Worm (Caenorhabditis elegans): ENCODE data around the gene M02G9.4.

Gene M02G9.4

DNA sequence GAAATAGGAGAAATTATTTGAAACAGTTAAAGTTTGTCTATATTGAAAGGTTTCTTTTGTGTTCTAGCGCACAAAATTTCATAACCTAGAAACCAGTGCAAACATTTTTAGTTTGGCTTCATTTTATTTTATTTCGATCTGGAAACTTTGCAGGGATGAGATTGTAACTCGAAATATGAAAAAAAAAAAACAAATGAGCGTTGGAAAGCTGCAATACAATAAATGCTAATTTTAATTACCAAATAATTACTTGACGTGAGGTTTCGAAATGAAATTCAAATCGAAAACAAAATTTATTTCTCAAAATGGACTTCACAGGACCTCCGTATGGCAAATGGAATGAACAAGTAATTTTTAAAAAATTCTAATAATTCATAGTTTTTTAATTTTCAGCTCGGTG lies at the start of gene M02G9.4:
Gene M02G9.4 (plus strand): TSS at position 301 of the 400 bp plus-strand sequence.
- TF ChIP-seq tra-4 (tag; optimal IDR thresholded peaks at IDR 0.05), result no peak
- TF ChIP-seq F13C5.2 (tag; optimal IDR thresholded peaks at IDR 0.05), result no peak
- TF ChIP-seq sea-1 (GFP tag; conservative IDR thresholded peaks at IDR 0.05), result no peak
- no peak for TF ChIP-seq ceh-36 (tag; optimal IDR thresholded peaks at IDR 0.05)
- no peak for TF ChIP-seq pes-1 (GFP tag; IDR thresholded peaks at IDR 0.05)
- no peak for TF ChIP-seq ama-1 (optimal IDR thresholded peaks at IDR 0.05)
- no peak for TF ChIP-seq hnd-1 (tag; optimal IDR thresholded peaks at IDR 0.05)
- TF ChIP-seq tbx-37 (GFP tag; conservative IDR thresholded peaks at IDR 0.05), result no peak
- TF ChIP-seq ets-7 (tag; optimal IDR thresholded peaks at IDR 0.05), result no peak
- TF ChIP-seq hmg-4 (GFP tag; optimal IDR thresholded peaks at IDR 0.05), result no peak
- no peak for TF ChIP-seq hmbx-1 (tag; optimal IDR thresholded peaks at IDR 0.05)
- TF ChIP-seq B0310.2 (tag; optimal IDR thresholded peaks at IDR 0.05), result no peak
- no peak for TF ChIP-seq ceh-13 (GFP tag; optimal IDR thresholded peaks at IDR 0.05)
- no peak for TF ChIP-seq tbx-11 (GFP tag; IDR thresholded peaks at IDR 0.05)
- no peak for TF ChIP-seq scrt-1 (GFP tag; IDR thresholded peaks at IDR 0.05)
- TF ChIP-seq flt-1 (GFP tag; IDR thresholded peaks at IDR 0.05), result no peak
- no peak for TF ChIP-seq aly-1 (tag; optimal IDR thresholded peaks at IDR 0.05)

- no peak for TF ChIP-seq hmbx-1 (tag; optimal IDR thresholded peaks at IDR 0.05)
- TF ChIP-seq ceh-13 (GFP tag; optimal IDR thresholded peaks at IDR 0.05), result no peak
- no peak for TF ChIP-seq tbx-37 (GFP tag; conservative IDR thresholded peaks at IDR 0.05)
- no peak for TF ChIP-seq ceh-36 (tag; optimal IDR thresholded peaks at IDR 0.05)
- no peak for TF ChIP-seq F13C5.2 (tag; optimal IDR thresholded peaks at IDR 0.05)
- TF ChIP-seq hmg-4 (GFP tag; optimal IDR thresholded peaks at IDR 0.05), result no peak
- no peak for TF ChIP-seq B0310.2 (tag; optimal IDR thresholded peaks at IDR 0.05)
- TF ChIP-seq sea-1 (GFP tag; conservative IDR thresholded peaks at IDR 0.05), result no peak
These were observed 47.1 kb upstream of the M02G9.4 start, which contains the start of gene F54B3.2 for ce11 chrII:10270052-10270451. Gene F54B3.2, minus strand, starts transcription at chrII:10270152.

- no peak for TF ChIP-seq tbx-37 (GFP tag; conservative IDR thresholded peaks at IDR 0.05)
- TF ChIP-seq ama-1 (optimal IDR thresholded peaks at IDR 0.05), result no peak
- TF ChIP-seq tbx-11 (GFP tag; IDR thresholded peaks at IDR 0.05), result no peak
- no peak for TF ChIP-seq ceh-36 (tag; optimal IDR thresholded peaks at IDR 0.05)
- TF ChIP-seq tra-4 (tag; optimal IDR thresholded peaks at IDR 0.05), result no peak
- no peak for TF ChIP-seq aly-1 (tag; optimal IDR thresholded peaks at IDR 0.05)
- no peak for TF ChIP-seq ceh-13 (GFP tag; optimal IDR thresholded peaks at IDR 0.05)
- no peak for TF ChIP-seq hmbx-1 (tag; optimal IDR thresholded peaks at IDR 0.05)
- TF ChIP-seq sea-1 (GFP tag; conservative IDR thresholded peaks at IDR 0.05), result no peak
- no peak for TF ChIP-seq pes-1 (GFP tag; IDR thresholded peaks at IDR 0.05)
- no peak for TF ChIP-seq F13C5.2 (tag; optimal IDR thresholded peaks at IDR 0.05)
- TF ChIP-seq ets-7 (tag; optimal IDR thresholded peaks at IDR 0.05), result no peak
- no peak for TF ChIP-seq scrt-1 (GFP tag; IDR thresholded peaks at IDR 0.05)
These were observed 46.0 kb upstream of the M02G9.4 start, which contains the start of gene F54B3.4 for ce11 chrII:10271093-10271492. Gene F54B3.4, minus strand, starts transcription at chrII:10271193.

- TF ChIP-seq aly-1 (tag; optimal IDR thresholded peaks at IDR 0.05) (no peak), ama-1 (optimal IDR thresholded peaks at IDR 0.05) (no peak), ceh-13 (GFP tag; optimal IDR thresholded peaks at IDR 0.05) (no peak), flt-1 (GFP tag; IDR thresholded peaks at IDR 0.05) (no peak), ceh-36 (tag; optimal IDR thresholded peaks at IDR 0.05) (no peak), pes-1 (GFP tag; IDR thresholded peaks at IDR 0.05) (no peak), tbx-37 (GFP tag; conservative IDR thresholded peaks at IDR 0.05) (no peak), tbx-11 (GFP tag; IDR thresholded peaks at IDR 0.05) (no peak), hnd-1 (tag; optimal IDR thresholded peaks at IDR 0.05) (no peak), F13C5.2 (tag; optimal IDR thresholded peaks at IDR 0.05) (no peak), sea-1 (GFP tag; conservative IDR thresholded peaks at IDR 0.05) (no peak), tra-4 (tag; optimal IDR thresholded peaks at IDR 0.05) (no peak), B0310.2 (tag; optimal IDR thresholded peaks at IDR 0.05) (no peak), scrt-1 (GFP tag; IDR thresholded peaks at IDR 0.05) (no peak), ets-7 (tag; optimal IDR thresholded peaks at IDR 0.05) (no peak), hmbx-1 (tag; optimal IDR thresholded peaks at IDR 0.05) (no peak), hmg-4 (GFP tag; optimal IDR thresholded peaks at IDR 0.05) (no peak)
These were observed 37.5 kb upstream of the M02G9.4 start, which contains the start of gene ZK971.1 for ce11 chrII:10279561-10279960. Gene ZK971.1, minus strand, starts transcription at chrII:10279661.

DNA sequence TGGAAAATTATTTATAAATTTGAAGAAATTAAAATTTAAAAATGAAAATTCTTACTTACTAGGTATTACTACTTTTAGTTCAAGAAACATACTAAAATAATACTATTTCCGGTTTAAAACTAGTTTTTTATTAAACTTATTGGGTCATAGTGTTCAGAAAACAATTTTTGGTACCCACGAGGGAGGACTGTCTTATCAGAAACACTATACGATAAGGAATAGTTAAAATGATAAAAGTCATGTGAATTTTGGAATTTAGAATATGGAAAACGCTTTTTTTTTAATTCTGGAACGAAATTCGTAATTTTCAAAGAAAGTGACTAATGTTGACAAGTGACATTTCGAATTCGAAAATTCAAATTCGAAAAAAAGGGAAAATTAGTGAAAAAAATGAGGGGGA lies 35.4 kb upstream of the M02G9.4 start:
- no peak for TF ChIP-seq scrt-1 (GFP tag; IDR thresholded peaks at IDR 0.05)
- no peak for TF ChIP-seq tbx-37 (GFP tag; conservative IDR thresholded peaks at IDR 0.05)
- no peak for TF ChIP-seq hmbx-1 (tag; optimal IDR thresholded peaks at IDR 0.05)
- TF ChIP-seq tra-4 (tag; optimal IDR thresholded peaks at IDR 0.05), result no peak
- TF ChIP-seq hmg-4 (GFP tag; optimal IDR thresholded peaks at IDR 0.05), result no peak
- no peak for TF ChIP-seq aly-1 (tag; optimal IDR thresholded peaks at IDR 0.05)
- TF ChIP-seq ceh-13 (GFP tag; optimal IDR thresholded peaks at IDR 0.05), result no peak
- no peak for TF ChIP-seq ama-1 (optimal IDR thresholded peaks at IDR 0.05)

ce11 chrII:10283145-10283544 lies 34.0 kb upstream of the M02G9.4 start:
- TF ChIP-seq scrt-1 (GFP tag; IDR thresholded peaks at IDR 0.05), result no peak
- TF ChIP-seq B0310.2 (tag; optimal IDR thresholded peaks at IDR 0.05), result no peak
- no peak for TF ChIP-seq flt-1 (GFP tag; IDR thresholded peaks at IDR 0.05)
- TF ChIP-seq tbx-11 (GFP tag; IDR thresholded peaks at IDR 0.05), result no peak
- TF ChIP-seq pes-1 (GFP tag; IDR thresholded peaks at IDR 0.05), result no peak
- no peak for TF ChIP-seq ceh-13 (GFP tag; optimal IDR thresholded peaks at IDR 0.05)
- no peak for TF ChIP-seq hmg-4 (GFP tag; optimal IDR thresholded peaks at IDR 0.05)
- TF ChIP-seq tbx-37 (GFP tag; conservative IDR thresholded peaks at IDR 0.05), result no peak
- no peak for TF ChIP-seq F13C5.2 (tag; optimal IDR thresholded peaks at IDR 0.05)
- TF ChIP-seq sea-1 (GFP tag; conservative IDR thresholded peaks at IDR 0.05), result no peak
- TF ChIP-seq hmbx-1 (tag; optimal IDR thresholded peaks at IDR 0.05), result no peak

- no peak for TF ChIP-seq hmg-4 (GFP tag; optimal IDR thresholded peaks at IDR 0.05)
- no peak for TF ChIP-seq aly-1 (tag; optimal IDR thresholded peaks at IDR 0.05)
- no peak for TF ChIP-seq hmbx-1 (tag; optimal IDR thresholded peaks at IDR 0.05)
- no peak for TF ChIP-seq sea-1 (GFP tag; conservative IDR thresholded peaks at IDR 0.05)
- no peak for TF ChIP-seq ceh-36 (tag; optimal IDR thresholded peaks at IDR 0.05)
- no peak for TF ChIP-seq B0310.2 (tag; optimal IDR thresholded peaks at IDR 0.05)
These were observed 32.1 kb upstream of the M02G9.4 start for ce11 chrII:10284991-10285390.
